Fruit fly (Drosophila melanogaster) Kc167 (cell line): Measurements from ENCODE around the gene Lerp.

Source experiments
- Sin3A ChIP-seq: fragments of >200 bp; optimal IDR thresholded peaks from 2 replicates; lab custom pipeline; 2018; ENCODE audit warnings: missing external identifiers
- psq ChIP-seq: fragments of >200 bp; optimal IDR thresholded peaks from 2 replicates; lab custom pipeline; 2017; ENCODE audit warnings: missing external identifiers

dm6 chr3R:26862848-26863448 lies at the start of gene Lerp, which contains the start of gene IntS12:
- TF ChIP-seq psq = no peak
- TF ChIP-seq Sin3A (lab: Kevin White, UChicago) = no peak
